Worm (Caenorhabditis elegans) whole organism, L2 larva: ENCODE data around the gene nhr-255.

ENCODE experiments used
- C34F6.9 ChIP-seq: fragments of 150-350 bp; optimal IDR thresholded peaks from 2 replicates; lab custom pipeline; 2014; ENCODE audit warnings: missing biosample characterization, missing genetic modification characterization
- F13H6.1 ChIP-seq: sonication (generic microtip); optimal IDR thresholded peaks from 2 replicates; lab custom pipeline; 2016; ENCODE audit warnings: missing genetic modification characterization, missing compliant biosample characterization
- R02D3.7 ChIP-seq: fragments of 150-350 bp; optimal IDR thresholded peaks from 2 replicates; lab custom pipeline; 2014; ENCODE audit warnings: missing biosample characterization, missing genetic modification characterization
- Y55F3AM.14 ChIP-seq: fragments of 200-800 bp; sonication (Bioruptor generic); optimal IDR thresholded peaks from 2 replicates; lab custom pipeline; 2018; ENCODE audit warnings: mild to moderate bottlenecking, missing genetic modification characterization, missing compliant biosample characterization
- ZK546.5 ChIP-seq: sonication (generic microtip); optimal IDR thresholded peaks from 2 replicates; lab custom pipeline; 2017; ENCODE audit warnings: missing biosample characterization, missing genetic modification characterization
- alr-1 ChIP-seq: fragments of 150-350 bp; optimal IDR thresholded peaks from 2 replicates; lab custom pipeline; 2014; ENCODE audit warnings: missing biosample characterization, missing genetic modification characterization
- aly-2 ChIP-seq: fragments of 150-350 bp; optimal IDR thresholded peaks from 2 replicates; lab custom pipeline; 2014; ENCODE audit warnings: missing biosample characterization, missing genetic modification characterization
- ama-1 ChIP-seq: fragments of 150-350 bp; optimal IDR thresholded peaks from 2 replicates; lab custom pipeline; 2018; ENCODE audit warnings: inconsistent platforms
- blmp-1 ChIP-seq: sonication (generic microtip); optimal IDR thresholded peaks from 2 replicates; lab custom pipeline; 2017; ENCODE audit warnings: missing genetic modification characterization, mild to moderate bottlenecking, missing compliant biosample characterization, antibody characterized with exemption, moderate library complexity; ENCODE audit not compliant: insufficient read depth
- ceh-16 ChIP-seq: fragments of 150-350 bp; optimal IDR thresholded peaks from 2 replicates; lab custom pipeline; 2014; ENCODE audit warnings: missing biosample characterization, missing genetic modification characterization
- ceh-82 ChIP-seq: fragments of 150-350 bp; optimal IDR thresholded peaks from 2 replicates; lab custom pipeline; 2014; ENCODE audit warnings: missing biosample characterization, missing genetic modification characterization
- dmd-4 ChIP-seq: sonication (generic microtip); optimal IDR thresholded peaks from 2 replicates; lab custom pipeline; 2017; ENCODE audit warnings: missing biosample characterization, missing genetic modification characterization
- elt-1 ChIP-seq: fragments of 150-350 bp; optimal IDR thresholded peaks from 2 replicates; lab custom pipeline; 2014; ENCODE audit warnings: missing biosample characterization, missing genetic modification characterization
- elt-3 ChIP-seq: sonication (generic microtip); optimal IDR thresholded peaks from 2 replicates; lab custom pipeline; 2017; ENCODE audit warnings: missing biosample characterization, missing genetic modification characterization
- fos-1 ChIP-seq: fragments of 150-350 bp; optimal IDR thresholded peaks from 2 replicates; lab custom pipeline; 2014; ENCODE audit warnings: missing biosample characterization, missing genetic modification characterization
- lin-13 ChIP-seq: fragments of 150-350 bp; optimal IDR thresholded peaks from 2 replicates; lab custom pipeline; 2014; ENCODE audit warnings: missing biosample characterization, missing genetic modification reagents, missing genetic modification characterization
- lin-39 ChIP-seq: fragments of 150-350 bp; optimal IDR thresholded peaks from 2 replicates; lab custom pipeline; 2014; ENCODE audit warnings: missing biosample characterization, missing genetic modification reagents, missing genetic modification characterization
- lsy-2 ChIP-seq, 2 experiments: fragments of 150-350 bp in 1 of 2; sonication (generic microtip) in 1 of 2; optimal IDR thresholded peaks; 2 replicates each; lab custom pipeline; 2014 to 2017; ENCODE audit warnings: missing biosample characterization in 2 of 2, missing genetic modification characterization in 2 of 2
- mab-5 ChIP-seq: fragments of 150-350 bp; optimal IDR thresholded peaks from 2 replicates; lab custom pipeline; 2014; ENCODE audit warnings: missing biosample characterization, missing genetic modification characterization
- mbf-1 ChIP-seq: sonication (generic microtip); optimal IDR thresholded peaks from 2 replicates; lab custom pipeline; 2017; ENCODE audit warnings: missing biosample characterization, missing genetic modification characterization
- mdl-1 ChIP-seq, 2 experiments: fragments of 150-350 bp in 1 of 2; sonication (generic microtip) in 1 of 2; optimal IDR thresholded peaks; 2 replicates each; lab custom pipeline; 2017; ENCODE audit warnings: missing biosample characterization in 2 of 2, missing genetic modification characterization in 2 of 2
- nhr-10 ChIP-seq: sonication (generic microtip); optimal IDR thresholded peaks from 2 replicates; lab custom pipeline; 2017; ENCODE audit warnings: missing biosample characterization, missing genetic modification characterization
- nhr-12 ChIP-seq: fragments of 150-350 bp; optimal IDR thresholded peaks from 2 replicates; lab custom pipeline; 2014; ENCODE audit warnings: missing biosample characterization, missing genetic modification characterization
- nhr-129 ChIP-seq: fragments of 150-350 bp; optimal IDR thresholded peaks from 2 replicates; lab custom pipeline; 2014; ENCODE audit warnings: missing biosample characterization, missing genetic modification characterization
- nhr-21 ChIP-seq: fragments of 150-350 bp; optimal IDR thresholded peaks from 2 replicates; lab custom pipeline; 2014; ENCODE audit warnings: missing biosample characterization, missing genetic modification characterization
- nhr-23 ChIP-seq: fragments of 150-350 bp; optimal IDR thresholded peaks from 2 replicates; lab custom pipeline; 2014; ENCODE audit warnings: missing biosample characterization, missing genetic modification reagents, missing genetic modification characterization
- nhr-237 ChIP-seq: fragments of 150-350 bp; optimal IDR thresholded peaks from 2 replicates; lab custom pipeline; 2014; ENCODE audit warnings: missing biosample characterization, missing genetic modification characterization
- nhr-6 ChIP-seq: fragments of 150-350 bp; optimal IDR thresholded peaks from 2 replicates; lab custom pipeline; 2014; ENCODE audit warnings: missing biosample characterization, missing genetic modification characterization
- peb-1 ChIP-seq: fragments of 150-350 bp; optimal IDR thresholded peaks from 2 replicates; lab custom pipeline; 2014; ENCODE audit warnings: missing biosample characterization, missing genetic modification characterization
- skn-1 ChIP-seq: sonication (generic microtip); optimal IDR thresholded peaks from 2 replicates; lab custom pipeline; 2017; ENCODE audit warnings: missing biosample characterization, missing genetic modification characterization
- sma-9 ChIP-seq, 2 experiments: fragments of 150-350 bp in 1 of 2; sonication (generic microtip) in 1 of 2; optimal IDR thresholded peaks; 2 replicates each; lab custom pipeline; 2014 to 2016; ENCODE audit warnings: missing genetic modification characterization in 2 of 2, mild to moderate bottlenecking in 1 of 2, missing biosample characterization in 1 of 2, missing compliant biosample characterization in 1 of 2, missing genetic modification reagents in 1 of 2, moderate library complexity in 1 of 2
- unc-39 ChIP-seq: fragments of 150-350 bp; optimal IDR thresholded peaks from 2 replicates; lab custom pipeline; 2014; ENCODE audit warnings: missing biosample characterization, missing genetic modification characterization
- unc-62 ChIP-seq: fragments of 150-350 bp; optimal IDR thresholded peaks from 2 replicates; lab custom pipeline; 2014; ENCODE audit warnings: missing biosample characterization, missing genetic modification reagents, missing genetic modification characterization
- ztf-1 ChIP-seq: fragments of 200-800 bp; sonication (Bioruptor generic); conservative IDR thresholded peaks from 2 replicates; pipeline ENCODE4 v1.3.6; 2022; ENCODE audit warnings: missing genetic modification characterization, missing compliant biosample characterization
- ztf-11 ChIP-seq: sonication (generic microtip); optimal IDR thresholded peaks from 2 replicates; lab custom pipeline; 2017; ENCODE audit warnings: missing biosample characterization, missing genetic modification characterization
- ztf-4 ChIP-seq: fragments of 150-350 bp; optimal IDR thresholded peaks from 2 replicates; lab custom pipeline; 2014; ENCODE audit warnings: missing biosample characterization, missing genetic modification characterization

nhr-255 gene

DNA sequence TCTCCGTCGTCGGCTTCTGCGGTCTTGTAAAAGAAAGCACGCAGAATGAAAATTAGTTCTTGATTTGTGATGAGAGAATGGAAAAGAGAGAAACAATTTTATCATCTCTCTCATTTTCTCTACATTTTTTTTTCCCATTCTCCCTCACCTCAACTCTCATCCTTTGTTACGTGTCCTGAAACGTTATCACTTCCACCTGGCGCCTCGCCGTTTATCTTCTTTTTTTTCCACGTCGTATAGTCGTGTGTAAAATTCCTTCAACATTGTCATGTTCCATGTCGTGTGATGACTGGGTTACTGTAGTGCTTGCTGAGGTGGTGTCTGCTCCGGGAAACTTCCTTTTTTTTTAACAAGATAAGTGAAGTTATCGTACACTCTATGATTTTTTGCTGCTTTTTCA lies 37.1 kb downstream of the nhr-255 start (continued):
- TF ChIP-seq unc-62: no peak
- TF ChIP-seq mbf-1 (tag; lab: Kevin White, UChicago): no peak
- no peak for TF ChIP-seq ztf-4 (tag; lab: Kevin White, UChicago)
- TF ChIP-seq aly-2 (tag; lab: Kevin White, UChicago): no peak
- TF ChIP-seq peb-1 (tag; lab: Kevin White, UChicago): no peak
- no peak for TF ChIP-seq skn-1
- TF ChIP-seq elt-1: no peak
- no peak for TF ChIP-seq mab-5 (tag; lab: Kevin White, UChicago)
- TF ChIP-seq nhr-21 (tag; lab: Kevin White, UChicago): peak; percentile 11
- TF ChIP-seq ztf-1 (GFP tag; lab: Robert Waterston, UW): no peak
- no peak for TF ChIP-seq lin-39 (tag; lab: Kevin White, UChicago)
- no peak for TF ChIP-seq ceh-16 (tag; lab: Kevin White, UChicago)

ce11 chrX:15782027-15782426 lies 39.6 kb downstream of the nhr-255 start, which contains the start of gene Y7A5A.24:
Y7A5A.24 (minus strand) TSS chrX:15782127.
- TF ChIP-seq unc-39 (no peak), skn-1 (no peak), sma-9 (GFP tag; optimal IDR thresholded peaks at IDR 0.05; lab: Kevin White, UChicago) (no peak), sma-9 (tag; optimal IDR thresholded peaks at IDR 0.05; lab: Kevin White, UChicago) (no peak), nhr-23 (no peak), ztf-1 (GFP tag; lab: Robert Waterston, UW) (no peak), aly-2 (tag; lab: Kevin White, UChicago) (no peak), ama-1 (lab: Kevin White, UChicago) (no peak), lsy-2 (tag; optimal IDR thresholded peaks at IDR 0.05; lab: Kevin White, UChicago) (no peak), blmp-1 (no peak), dmd-4 (no peak), lin-13 (GFP tag; lab: Kevin White, UChicago) (no peak), nhr-12 (tag; lab: Kevin White, UChicago) (no peak), ztf-4 (tag; lab: Kevin White, UChicago) (no peak), nhr-6 (no peak), F13H6.1 (tag; lab: Kevin White, UChicago) (no peak)
- TF ChIP-seq, all 48 proteins: peak for 0

ce11 chrX:15784570-15784969 lies 42.2 kb downstream of the nhr-255 start, which contains the start of gene Y7A5A.3:
Y7A5A.3 (minus strand) TSS chrX:15784670.
- TF ChIP-seq blmp-1: no peak
- no peak for TF ChIP-seq R02D3.7
- TF ChIP-seq nhr-21 (tag; lab: Kevin White, UChicago): no peak
- no peak for TF ChIP-seq ceh-82 (tag; lab: Kevin White, UChicago)
- no peak for TF ChIP-seq C34F6.9 (tag; lab: Kevin White, UChicago)
- no peak for TF ChIP-seq ztf-1 (GFP tag; lab: Robert Waterston, UW)
- no peak for TF ChIP-seq ceh-16 (tag; lab: Kevin White, UChicago)
- no peak for TF ChIP-seq ZK546.5 (tag; lab: Kevin White, UChicago)
- TF ChIP-seq ztf-11: no peak
- TF ChIP-seq nhr-129 (tag; lab: Kevin White, UChicago): no peak
- no peak for TF ChIP-seq nhr-237 (tag; lab: Kevin White, UChicago)
- no peak for TF ChIP-seq mdl-1 (tag; optimal IDR thresholded peaks at IDR 0.05; lab: Kevin White, UChicago)
- TF ChIP-seq elt-3 (tag; lab: Kevin White, UChicago): no peak
- TF ChIP-seq elt-1: no peak

DNA sequence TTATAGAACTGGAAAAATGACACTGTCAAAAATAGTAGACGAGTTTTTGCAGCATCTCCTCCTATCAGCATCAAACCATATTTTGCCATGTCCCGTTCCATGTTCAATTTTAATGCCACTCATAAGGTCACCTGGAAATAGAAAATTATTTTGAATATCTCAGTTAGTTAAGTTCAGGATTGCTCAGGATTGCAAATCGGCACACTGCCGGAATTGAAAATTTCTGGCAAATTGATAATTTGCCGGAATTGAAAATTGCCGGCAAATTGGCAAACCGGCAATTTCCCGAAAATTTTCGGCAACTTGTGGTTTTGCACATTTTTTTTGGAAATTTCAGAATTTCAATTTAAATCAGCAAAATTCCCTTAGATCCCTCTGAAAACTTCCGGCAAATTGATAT lies 44.3 kb downstream of the nhr-255 start, which contains the start of gene Y7A5A.5:
Gene Y7A5A.5 (minus strand): TSS at position 101 of the 400 bp plus-strand sequence.
- no peak for TF ChIP-seq ztf-1 (GFP tag; lab: Robert Waterston, UW)
- TF ChIP-seq ama-1 (lab: Kevin White, UChicago): no peak
- no peak for TF ChIP-seq nhr-10
- TF ChIP-seq nhr-23: no peak
- no peak for TF ChIP-seq dmd-4
- TF ChIP-seq unc-62: no peak
- TF ChIP-seq ceh-16 (tag; lab: Kevin White, UChicago): no peak
- TF ChIP-seq ztf-11: no peak
- no peak for TF ChIP-seq Y55F3AM.14 (GFP tag; lab: Kevin White, UChicago)
- TF ChIP-seq ZK546.5 (tag; lab: Kevin White, UChicago): no peak
- no peak for TF ChIP-seq C34F6.9 (tag; lab: Kevin White, UChicago)
- no peak for TF ChIP-seq fos-1 (tag; lab: Kevin White, UChicago)
- no peak for TF ChIP-seq alr-1 (tag; lab: Kevin White, UChicago)
- TF ChIP-seq nhr-129 (tag; lab: Kevin White, UChicago): no peak
- TF ChIP-seq ztf-4 (tag; lab: Kevin White, UChicago): no peak
